Fruit fly (Drosophila melanogaster): ENCODE results near the gene CG42830.

- no peak for TF ChIP-seq GATAd (GFP tag; optimal IDR thresholded peaks at IDR 0.05)
- TF ChIP-seq jim (GFP tag; optimal IDR thresholded peaks at IDR 0.05): no peak
- TF ChIP-seq Mio (GFP tag; optimal IDR thresholded peaks at IDR 0.05): no peak
- no peak for TF ChIP-seq fru (GFP tag; optimal IDR thresholded peaks at IDR 0.05)
- no peak for TF ChIP-seq h (GFP tag; optimal IDR thresholded peaks at IDR 0.05)
- no peak for TF ChIP-seq pan (optimal IDR thresholded peaks at IDR 0.05)
- no peak for TF ChIP-seq foxo (GFP tag; optimal IDR thresholded peaks at IDR 0.05)
- no peak for TF ChIP-seq usp (GFP tag; optimal IDR thresholded peaks at IDR 0.05)
- TF ChIP-seq Dfd (GFP tag; optimal IDR thresholded peaks at IDR 0.05): no peak
Observed at dm6 chr2L:17783477-17783876, 29.0 kb downstream of the CG42830 start.

Measured in whole organism, wandering third instar larva.